Worm (Caenorhabditis elegans): ENCODE data around the gene sra-12.

ce11 chrII:10898998-10899397, 5.3 kb downstream of the sra-12 start:
- TF ChIP-seq ets-7 (tag; optimal IDR thresholded peaks at IDR 0.05) (no peak), scrt-1 (GFP tag; IDR thresholded peaks at IDR 0.05) (no peak), hmbx-1 (tag; optimal IDR thresholded peaks at IDR 0.05) (no peak)
